Worm (Caenorhabditis elegans) whole organism, early embryonic: ENCODE results near the gene hpo-34.

Experiments used
- ama-1 ChIP-seq: fragments of 150-350 bp; optimal IDR thresholded peaks from 2 replicates; lab custom pipeline; 2014
- ceh-13 ChIP-seq: fragments of 200-800 bp; sonication (Bioruptor generic); optimal IDR thresholded peaks from 2 replicates; lab custom pipeline; 2018; ENCODE audit warnings: mild to moderate bottlenecking, missing genetic modification characterization, missing compliant biosample characterization
- ceh-36 ChIP-seq: sonication (generic microtip); optimal IDR thresholded peaks from 2 replicates; lab custom pipeline; 2016; ENCODE audit warnings: missing genetic modification characterization, inconsistent platforms, missing compliant biosample characterization
- hnd-1 ChIP-seq: sonication (generic microtip); optimal IDR thresholded peaks from 2 replicates; lab custom pipeline; 2016; ENCODE audit warnings: missing genetic modification characterization, missing compliant biosample characterization
- sea-1 ChIP-seq: fragments of 200-800 bp; sonication (Bioruptor generic); conservative IDR thresholded peaks from 2 replicates; pipeline ENCODE4 v1.3.6; 2022; ENCODE audit warnings: missing genetic modification characterization, missing compliant biosample characterization
- tbx-11 ChIP-seq: fragments of 200-800 bp; sonication (Bioruptor generic); IDR thresholded peaks from 2 replicates; pipeline ENCODE4 v1.3.6; 2022; ENCODE audit warnings: missing genetic modification characterization, missing compliant biosample characterization
- tbx-37 ChIP-seq: fragments of 200-800 bp; sonication (Bioruptor generic); conservative IDR thresholded peaks from 2 replicates; pipeline ENCODE4 v1.3.6; 2022; ENCODE audit warnings: missing genetic modification reagents, missing genetic modification characterization, missing compliant biosample characterization
- tra-4 ChIP-seq: sonication (generic microtip); optimal IDR thresholded peaks from 2 replicates; lab custom pipeline; 2017; ENCODE audit warnings: missing genetic modification characterization, missing compliant biosample characterization

DNA sequence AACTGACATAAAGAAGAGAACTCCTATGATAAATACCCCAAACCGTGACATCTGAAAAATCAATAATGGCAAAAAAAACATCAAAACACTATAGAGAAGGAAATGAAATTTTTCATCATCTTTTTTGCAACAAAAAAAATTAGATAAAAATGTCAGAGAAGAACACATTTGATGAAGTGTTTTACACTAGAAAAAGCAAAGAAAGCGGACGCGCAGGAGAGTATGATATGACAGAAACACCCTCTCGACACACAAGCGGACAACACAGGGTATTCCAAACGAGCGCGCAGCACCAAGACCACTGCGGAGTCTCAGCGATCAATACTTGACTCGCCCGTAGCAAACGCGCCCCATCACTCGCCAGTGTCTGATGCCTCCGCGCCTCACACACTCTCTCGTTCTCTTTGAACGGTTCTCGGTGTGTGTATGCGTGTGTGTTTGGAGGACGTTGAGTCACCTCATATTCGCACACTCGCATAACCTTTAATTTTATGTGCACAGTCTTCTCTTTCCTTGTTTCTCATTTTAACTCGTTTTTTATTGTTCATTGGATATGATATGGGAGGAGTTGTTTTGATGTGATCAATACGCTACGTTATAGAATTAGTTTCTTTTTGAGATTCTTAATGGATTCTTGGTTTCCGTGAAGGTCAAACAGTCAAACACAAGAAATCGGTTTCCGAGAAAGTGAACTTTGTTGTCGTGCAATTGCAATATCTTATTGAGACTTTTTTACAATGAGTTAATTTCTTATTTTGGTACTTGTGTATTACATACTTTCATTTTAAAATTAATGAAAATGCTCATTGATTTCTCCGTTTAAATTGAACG is 27.8 kb upstream of the hpo-34 start, which contains the start of gene selt-1.1:
- TF ChIP-seq tbx-11 (no peak), ama-1 (lab: Kevin White, UChicago) (no peak), ceh-13 (GFP tag; lab: Kevin White, UChicago) (no peak), hnd-1 (tag; lab: Kevin White, UChicago) (no peak), sea-1 (0 out of 2 replicates have a peak, but pooled peaks have one; percentile 52), ceh-36 (no peak), tbx-37 (no peak), tra-4 (tag; lab: Kevin White, UChicago) (no peak)
